Worm (Caenorhabditis elegans): Measurements from ENCODE around the gene alg-1.

alg-1 gene

ce11 chrX:13948810-13949209 lies at the start of gene alg-1:
TSS of gene alg-1 (plus strand) at chrX:13949110.
- TF ChIP-seq unc-62 (GFP tag; optimal IDR thresholded peaks at IDR 0.05): no peak

- TF ChIP-seq unc-62 (GFP tag; optimal IDR thresholded peaks at IDR 0.05): no peak
Observed at ce11 chrX:13900047-13900446, 48.9 kb upstream of the alg-1 start, which contains the start of gene sra-38. TSS of gene sra-38 (minus strand) at chrX:13900147.

- TF ChIP-seq unc-62 (GFP tag; optimal IDR thresholded peaks at IDR 0.05): no peak
Observed at ce11 chrX:13903328-13903727, 45.6 kb upstream of the alg-1 start, which contains the start of gene sra-39. TSS of gene sra-39 (minus strand) at chrX:13903428.

ce11 chrX:13903769-13904168 lies 45.1 kb upstream of the alg-1 start:
- TF ChIP-seq unc-62 (GFP tag; optimal IDR thresholded peaks at IDR 0.05): no peak

- no peak for TF ChIP-seq unc-62 (GFP tag; optimal IDR thresholded peaks at IDR 0.05)
Observed at ce11 chrX:13909850-13910249, 39.1 kb upstream of the alg-1 start, which contains the start of gene Y26E6A.3. TSS of gene Y26E6A.3 (minus strand) at chrX:13909950.

- TF ChIP-seq unc-62 (GFP tag; optimal IDR thresholded peaks at IDR 0.05): no peak
Observed at ce11 chrX:13913641-13914040, 35.3 kb upstream of the alg-1 start.

ce11 chrX:13914289-13914688 lies 34.6 kb upstream of the alg-1 start, which contains the start of gene Y26E6A.2:
TSS of gene Y26E6A.2 (minus strand) at chrX:13914389.
- TF ChIP-seq unc-62 (GFP tag; optimal IDR thresholded peaks at IDR 0.05): no peak

ce11 chrX:13917121-13917755 lies 31.7 kb upstream of the alg-1 start, which contains the start of gene ekl-5:
TSS of gene ekl-5 (minus strand) at chrX:13917171.
- no peak for TF ChIP-seq unc-62 (GFP tag; optimal IDR thresholded peaks at IDR 0.05)

- TF ChIP-seq unc-62 (GFP tag; optimal IDR thresholded peaks at IDR 0.05): no peak
Observed at ce11 chrX:13918143-13918542, 30.8 kb upstream of the alg-1 start.

ce11 chrX:13920374-13920986 lies 28.4 kb upstream of the alg-1 start:
- TF ChIP-seq unc-62 (GFP tag; optimal IDR thresholded peaks at IDR 0.05): no peak

ce11 chrX:13926029-13926428 lies 22.9 kb upstream of the alg-1 start, which contains the start of gene meg-2:
TSS of gene meg-2 (minus strand) at chrX:13926129.
- TF ChIP-seq unc-62 (GFP tag; optimal IDR thresholded peaks at IDR 0.05): no peak

- no peak for TF ChIP-seq unc-62 (GFP tag; optimal IDR thresholded peaks at IDR 0.05)
Observed at ce11 chrX:13928532-13928931, 20.4 kb upstream of the alg-1 start.

ce11 chrX:13929534-13929933 lies 19.4 kb upstream of the alg-1 start, which contains the start of gene meg-1:
TSS of gene meg-1 (minus strand) at chrX:13929634.
- no peak for TF ChIP-seq unc-62 (GFP tag; optimal IDR thresholded peaks at IDR 0.05)

ce11 chrX:13934574-13934973 lies 14.3 kb upstream of the alg-1 start, which contains the start of gene elt-3:
TSS of gene elt-3 (plus strand) at chrX:13934874.
- TF ChIP-seq unc-62 (GFP tag; optimal IDR thresholded peaks at IDR 0.05): no peak

ce11 chrX:13936719-13937118 lies 12.2 kb upstream of the alg-1 start:
- no peak for TF ChIP-seq unc-62 (GFP tag; optimal IDR thresholded peaks at IDR 0.05)

ce11 chrX:13937350-13937749 lies 11.6 kb upstream of the alg-1 start:
- TF ChIP-seq unc-62 (GFP tag; optimal IDR thresholded peaks at IDR 0.05): no peak

- no peak for TF ChIP-seq unc-62 (GFP tag; optimal IDR thresholded peaks at IDR 0.05)
Observed at ce11 chrX:13937910-13938309, 11.0 kb upstream of the alg-1 start.
